Fruit fly (Drosophila melanogaster) whole organism, pupa: ENCODE data around the gene Qsox4.

Experiments
- CG17806 ChIP-seq: fragments of 200-800 bp; sonication (Bioruptor generic); optimal IDR thresholded peaks from 2 replicates; lab custom pipeline; 2018; ENCODE audit warnings: missing biosample characterization, mild to moderate bottlenecking, missing genetic modification characterization, moderate library complexity
- D1 ChIP-seq: fragments of 200-800 bp; sonication (Bioruptor generic); optimal IDR thresholded peaks from 2 replicates; lab custom pipeline; 2018; ENCODE audit warnings: missing biosample characterization, mild to moderate bottlenecking, missing genetic modification characterization, moderate library complexity

DNA sequence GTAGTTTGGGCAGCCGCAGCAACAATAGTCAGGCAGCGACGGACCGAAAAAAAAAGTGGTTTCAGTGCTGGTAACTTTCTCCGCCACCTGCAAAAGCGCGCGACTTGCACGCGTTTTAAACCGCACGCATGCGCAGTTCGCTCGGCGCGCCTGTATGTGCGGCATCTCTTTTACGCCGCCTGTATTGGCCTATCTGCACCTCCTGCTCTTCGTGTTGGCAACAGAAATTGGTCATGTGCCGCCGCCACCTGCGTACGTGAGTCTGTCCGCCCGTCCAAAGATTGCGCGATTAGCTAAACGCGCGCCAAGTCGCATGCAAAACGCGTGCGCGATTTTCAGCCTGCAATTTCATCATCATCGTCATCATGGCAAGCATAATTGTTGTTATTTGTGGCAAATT lies 33.1 kb downstream of the Qsox4 start:
- TF ChIP-seq D1 (tag; lab: Kevin White, UChicago), result no peak
- TF ChIP-seq CG17806, result no peak
